Worm (Caenorhabditis elegans) whole organism, L2 larva: Measurements from ENCODE around the gene vdac-1.
A peak's percentile ranks its signal among the peaks of the same experiment; 100 is the strongest.

ENCODE experiments used
- C34F6.9 ChIP-seq: fragments of 150-350 bp; optimal IDR thresholded peaks from 2 replicates; lab custom pipeline; 2014; ENCODE audit warnings: missing biosample characterization, missing genetic modification characterization
- R02D3.7 ChIP-seq: fragments of 150-350 bp; optimal IDR thresholded peaks from 2 replicates; lab custom pipeline; 2014; ENCODE audit warnings: missing biosample characterization, missing genetic modification characterization
- alr-1 ChIP-seq: fragments of 150-350 bp; optimal IDR thresholded peaks from 2 replicates; lab custom pipeline; 2014; ENCODE audit warnings: missing biosample characterization, missing genetic modification characterization
- aly-2 ChIP-seq: fragments of 150-350 bp; optimal IDR thresholded peaks from 2 replicates; lab custom pipeline; 2014; ENCODE audit warnings: missing biosample characterization, missing genetic modification characterization
- ceh-16 ChIP-seq: fragments of 150-350 bp; optimal IDR thresholded peaks from 2 replicates; lab custom pipeline; 2014; ENCODE audit warnings: missing biosample characterization, missing genetic modification characterization
- ceh-82 ChIP-seq: fragments of 150-350 bp; optimal IDR thresholded peaks from 2 replicates; lab custom pipeline; 2014; ENCODE audit warnings: missing biosample characterization, missing genetic modification characterization
- crh-2 ChIP-seq: sonication (generic microtip); optimal IDR thresholded peaks from 2 replicates; lab custom pipeline; 2017; ENCODE audit warnings: missing biosample characterization, missing genetic modification characterization
- elt-1 ChIP-seq: fragments of 150-350 bp; optimal IDR thresholded peaks from 2 replicates; lab custom pipeline; 2014; ENCODE audit warnings: missing biosample characterization, missing genetic modification characterization
- elt-3 ChIP-seq: sonication (generic microtip); optimal IDR thresholded peaks from 2 replicates; lab custom pipeline; 2017; ENCODE audit warnings: missing biosample characterization, missing genetic modification characterization
- lin-13 ChIP-seq: fragments of 150-350 bp; optimal IDR thresholded peaks from 2 replicates; lab custom pipeline; 2014; ENCODE audit warnings: missing biosample characterization, missing genetic modification reagents, missing genetic modification characterization
- lin-39 ChIP-seq: fragments of 150-350 bp; optimal IDR thresholded peaks from 2 replicates; lab custom pipeline; 2014; ENCODE audit warnings: missing biosample characterization, missing genetic modification reagents, missing genetic modification characterization
- mab-5 ChIP-seq: fragments of 150-350 bp; optimal IDR thresholded peaks from 2 replicates; lab custom pipeline; 2014; ENCODE audit warnings: missing biosample characterization, missing genetic modification characterization
- mbf-1 ChIP-seq: sonication (generic microtip); optimal IDR thresholded peaks from 2 replicates; lab custom pipeline; 2017; ENCODE audit warnings: missing biosample characterization, missing genetic modification characterization
- nhr-11 ChIP-seq: fragments of 150-350 bp; optimal IDR thresholded peaks from 2 replicates; lab custom pipeline; 2014; ENCODE audit warnings: missing biosample characterization, missing genetic modification characterization
- nhr-21 ChIP-seq: fragments of 150-350 bp; optimal IDR thresholded peaks from 2 replicates; lab custom pipeline; 2014; ENCODE audit warnings: missing biosample characterization, missing genetic modification characterization
- nhr-23 ChIP-seq: fragments of 150-350 bp; optimal IDR thresholded peaks from 2 replicates; lab custom pipeline; 2014; ENCODE audit warnings: missing biosample characterization, missing genetic modification reagents, missing genetic modification characterization
- nhr-237 ChIP-seq: fragments of 150-350 bp; optimal IDR thresholded peaks from 2 replicates; lab custom pipeline; 2014; ENCODE audit warnings: missing biosample characterization, missing genetic modification characterization
- nhr-25 ChIP-seq: fragments of 150-350 bp; sonication (generic microtip); optimal IDR thresholded peaks from 3 replicates; lab custom pipeline; 2014; ENCODE audit warnings: missing biosample characterization, missing genetic modification characterization
- nhr-6 ChIP-seq: fragments of 150-350 bp; optimal IDR thresholded peaks from 2 replicates; lab custom pipeline; 2014; ENCODE audit warnings: missing biosample characterization, missing genetic modification characterization
- peb-1 ChIP-seq: fragments of 150-350 bp; optimal IDR thresholded peaks from 2 replicates; lab custom pipeline; 2014; ENCODE audit warnings: missing biosample characterization, missing genetic modification characterization
- skn-1 ChIP-seq: sonication (generic microtip); optimal IDR thresholded peaks from 2 replicates; lab custom pipeline; 2017; ENCODE audit warnings: missing biosample characterization, missing genetic modification characterization
- sma-9 ChIP-seq, 2 experiments: fragments of 150-350 bp in 1 of 2; sonication (generic microtip) in 1 of 2; optimal IDR thresholded peaks; 2 replicates each; lab custom pipeline; 2014 to 2016; ENCODE audit warnings: missing genetic modification characterization in 2 of 2, mild to moderate bottlenecking in 1 of 2, missing biosample characterization in 1 of 2, missing compliant biosample characterization in 1 of 2, missing genetic modification reagents in 1 of 2, moderate library complexity in 1 of 2
- snpc-4 ChIP-seq: fragments of 150-350 bp; optimal IDR thresholded peaks from 2 replicates; lab custom pipeline; 2014; ENCODE audit warnings: missing biosample characterization, missing genetic modification characterization
- unc-55 ChIP-seq: fragments of 150-350 bp; sonication (generic microtip); optimal IDR thresholded peaks from 3 replicates; lab custom pipeline; 2014; ENCODE audit warnings: missing biosample characterization, missing genetic modification reagents, missing genetic modification characterization
- unc-62 ChIP-seq: fragments of 150-350 bp; optimal IDR thresholded peaks from 2 replicates; lab custom pipeline; 2014; ENCODE audit warnings: missing biosample characterization, missing genetic modification reagents, missing genetic modification characterization
- zag-1 ChIP-seq: fragments of 150-350 bp; optimal IDR thresholded peaks from 2 replicates; lab custom pipeline; 2014; ENCODE audit warnings: missing biosample characterization, missing genetic modification characterization
- ztf-1 ChIP-seq: fragments of 200-800 bp; sonication (Bioruptor generic); conservative IDR thresholded peaks from 2 replicates; pipeline ENCODE4 v1.3.6; 2022; ENCODE audit warnings: missing genetic modification characterization, missing compliant biosample characterization
- ztf-11 ChIP-seq: sonication (generic microtip); optimal IDR thresholded peaks from 2 replicates; lab custom pipeline; 2017; ENCODE audit warnings: missing biosample characterization, missing genetic modification characterization
- ztf-4 ChIP-seq: fragments of 150-350 bp; optimal IDR thresholded peaks from 2 replicates; lab custom pipeline; 2014; ENCODE audit warnings: missing biosample characterization, missing genetic modification characterization

The vdac-1 gene

DNA sequence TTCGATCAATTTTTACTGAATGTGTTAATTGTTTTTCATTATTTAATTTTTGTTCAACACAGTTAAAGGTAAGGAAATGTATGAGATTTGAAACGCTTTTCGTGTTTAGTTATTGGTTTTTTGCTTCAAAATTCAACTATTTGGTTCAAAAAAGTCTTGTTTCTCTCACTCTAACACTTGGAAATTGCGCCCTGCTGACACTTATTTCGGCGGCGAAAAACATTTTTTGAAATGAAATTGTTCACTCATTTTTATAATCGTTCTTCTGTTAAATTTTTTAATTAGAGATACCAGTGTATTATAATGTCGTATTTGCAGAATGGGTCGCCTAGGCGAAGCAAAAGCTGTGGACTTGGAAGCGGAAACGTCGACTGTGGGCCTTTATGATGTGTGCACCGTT lies 29.6 kb downstream of the vdac-1 start, which contains the start of gene rod-1:
rod-1 (plus strand) TSS at position 319 of the 400 bp plus-strand sequence.
- TF ChIP-seq mbf-1 (tag; lab: Kevin White, UChicago) (no peak), unc-55 (GFP tag; lab: Kevin White, UChicago) (peak; percentile 46)

DNA sequence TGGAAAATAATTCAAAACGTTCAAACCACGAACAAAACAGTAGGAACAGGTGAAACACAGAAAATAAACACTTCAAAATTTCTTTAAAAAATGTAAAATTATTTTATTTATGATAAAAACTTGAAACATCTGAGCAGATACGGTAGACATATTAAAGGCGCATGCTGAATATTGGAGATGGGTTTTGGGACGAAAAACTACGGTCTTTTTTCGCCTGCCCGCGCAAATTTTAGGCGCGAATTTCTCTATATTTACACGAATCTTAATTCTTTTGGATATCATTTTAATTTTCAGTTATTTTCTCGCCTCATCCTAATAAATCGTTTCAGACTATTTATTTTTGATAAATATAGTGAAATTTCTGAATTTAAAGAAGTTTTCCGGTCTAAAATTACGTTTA lies 30.0 kb downstream of the vdac-1 start:
- TF ChIP-seq skn-1 (tag; lab: Kevin White, UChicago) = no peak
- TF ChIP-seq nhr-25 (tag; lab: Kevin White, UChicago) = no peak
- TF ChIP-seq nhr-237 (tag; lab: Kevin White, UChicago) = no peak
- no peak for TF ChIP-seq sma-9 (GFP tag; optimal IDR thresholded peaks at IDR 0.05; lab: Kevin White, UChicago)
- TF ChIP-seq sma-9 (tag; optimal IDR thresholded peaks at IDR 0.05; lab: Kevin White, UChicago) = no peak
- TF ChIP-seq ceh-82 = no peak

DNA sequence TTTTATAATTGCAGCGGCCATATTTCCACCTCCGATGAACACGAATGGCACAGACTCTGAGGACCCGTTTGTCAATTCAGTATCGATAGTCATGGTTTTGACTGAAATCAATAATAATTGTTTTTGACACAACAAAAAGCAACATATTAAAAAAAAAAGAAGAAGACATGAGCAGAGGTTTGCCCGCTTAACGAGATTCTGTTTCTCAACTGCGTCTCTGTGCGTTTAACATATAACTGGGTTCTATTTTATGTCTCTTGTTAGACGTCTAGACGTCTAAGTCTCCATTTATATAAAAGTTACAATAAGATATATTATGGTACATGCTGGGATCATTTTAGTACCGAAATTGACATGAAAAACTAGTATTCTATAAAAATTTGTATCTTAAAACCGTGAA lies 30.5 kb downstream of the vdac-1 start, which contains the start of gene pycr-4:
pycr-4 (minus strand) TSS at position 101 of the 400 bp plus-strand sequence.
- TF ChIP-seq nhr-23 (tag; lab: Kevin White, UChicago) = no peak
- TF ChIP-seq peb-1 (tag; lab: Kevin White, UChicago) = no peak
- TF ChIP-seq C34F6.9 = peak; percentile 13
- no peak for TF ChIP-seq ceh-82
- no peak for TF ChIP-seq crh-2 (tag; lab: Kevin White, UChicago)
- TF ChIP-seq lin-39 = no peak
- peak; percentile 25 for TF ChIP-seq sma-9 (GFP tag; optimal IDR thresholded peaks at IDR 0.05; lab: Kevin White, UChicago)
- TF ChIP-seq sma-9 (tag; optimal IDR thresholded peaks at IDR 0.05; lab: Kevin White, UChicago) = no peak
- TF ChIP-seq, all 48 proteins: peak for 2

DNA sequence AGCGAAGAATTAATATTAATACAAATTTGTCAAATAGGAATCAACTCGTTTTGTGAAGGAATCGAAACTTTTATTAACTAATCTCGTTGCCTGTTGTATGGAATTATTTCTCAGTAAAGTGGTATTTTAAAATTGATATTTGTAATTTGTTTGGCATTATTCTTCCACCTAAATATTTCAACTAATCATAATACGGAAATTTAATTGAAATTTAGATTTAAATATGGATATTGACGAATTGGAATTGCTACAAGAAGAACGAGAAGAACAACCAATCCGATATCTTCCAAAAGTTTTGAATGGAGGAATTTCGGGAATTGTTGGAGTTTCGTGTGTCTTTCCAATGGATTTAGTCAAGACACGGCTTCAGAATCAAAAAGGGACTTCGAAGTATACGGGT lies 32.9 kb downstream of the vdac-1 start, which contains the start of gene slc-25A18.2:
slc-25A18.2 (plus strand) TSS at position 216 of the 400 bp plus-strand sequence.
- TF ChIP-seq alr-1 (tag; lab: Kevin White, UChicago) (no peak), nhr-11 (tag; lab: Kevin White, UChicago) (no peak), elt-3 (no peak), ztf-1 (no peak), snpc-4 (no peak), ceh-16 (tag; lab: Kevin White, UChicago) (no peak), ztf-11 (tag; lab: Kevin White, UChicago) (no peak), mbf-1 (tag; lab: Kevin White, UChicago) (no peak), nhr-21 (tag; lab: Kevin White, UChicago) (no peak), elt-1 (tag; lab: Kevin White, UChicago) (no peak)
- TF ChIP-seq, all 48 proteins: peak for 0

DNA sequence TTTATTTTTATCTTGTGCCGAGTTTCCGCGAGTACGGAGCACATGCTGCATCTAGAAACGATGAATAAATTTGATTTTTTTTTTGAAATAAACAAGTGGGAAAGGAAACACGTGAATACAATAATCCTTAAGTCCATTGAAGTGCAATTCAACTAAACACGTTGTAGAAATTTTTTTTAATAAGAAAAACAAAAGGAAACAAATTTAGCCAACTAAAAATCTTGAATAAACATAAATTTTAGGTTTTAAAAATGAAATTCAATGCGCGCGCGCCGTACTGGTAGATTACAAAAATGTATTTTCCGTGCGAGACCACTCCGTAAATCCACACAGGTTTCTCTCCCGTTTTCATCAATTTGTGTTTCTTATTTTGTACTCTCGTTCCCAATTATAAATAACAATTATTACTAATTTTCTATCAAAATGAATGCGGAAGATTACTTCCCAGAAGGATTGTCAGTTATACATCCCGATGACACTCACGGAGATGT lies 34.5 kb downstream of the vdac-1 start, which contains the start of the genes plk-3 and F55G1.6:
plk-3 (minus strand) TSS at position 51 of the 491 bp plus-strand sequence.
F55G1.6 (plus strand) TSS at position 359 of the 491 bp plus-strand sequence.
- TF ChIP-seq unc-62 (GFP tag; lab: Kevin White, UChicago) = no peak
- TF ChIP-seq nhr-25 (tag; lab: Kevin White, UChicago) = no peak
- no peak for TF ChIP-seq lin-13 (GFP tag; lab: Kevin White, UChicago)
- no peak for TF ChIP-seq aly-2 (tag; lab: Kevin White, UChicago)
- no peak for TF ChIP-seq snpc-4
- TF ChIP-seq zag-1 (tag; lab: Kevin White, UChicago) = no peak
- no peak for TF ChIP-seq ztf-4 (tag; lab: Kevin White, UChicago)
- TF ChIP-seq ztf-1 = no peak
- no peak for TF ChIP-seq nhr-6 (tag; lab: Kevin White, UChicago)
- no peak for TF ChIP-seq mab-5
- TF ChIP-seq alr-1 (tag; lab: Kevin White, UChicago) = no peak
- no peak for TF ChIP-seq nhr-21 (tag; lab: Kevin White, UChicago)

DNA sequence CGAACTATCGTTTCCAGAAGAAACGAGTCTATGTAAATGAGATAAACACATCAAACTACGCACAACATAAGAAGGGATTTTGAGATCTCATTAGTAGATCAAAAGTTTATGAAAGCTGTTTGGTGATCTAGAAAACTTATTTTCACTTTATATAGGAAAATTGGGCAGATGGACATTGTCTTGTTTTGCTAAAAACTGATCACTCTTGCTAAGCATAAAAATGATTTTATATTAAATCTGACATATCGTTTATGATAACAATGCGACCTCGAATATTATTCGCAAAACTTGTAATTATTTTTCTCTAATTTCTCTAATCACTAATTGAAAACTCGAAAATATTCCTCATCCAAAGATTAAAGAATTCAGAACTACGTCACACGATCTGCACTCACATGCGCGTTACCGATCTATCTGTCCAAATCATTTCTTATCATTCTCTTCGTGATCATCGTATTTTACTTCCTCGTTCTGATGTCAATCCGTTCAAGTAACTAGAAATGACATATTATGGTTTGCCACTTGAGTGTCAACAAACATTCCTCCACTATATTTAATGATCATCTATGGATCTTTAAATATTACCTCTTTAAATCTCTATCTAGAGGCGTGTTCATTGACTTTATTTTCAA lies 37.8 kb downstream of the vdac-1 start, which contains the start of gene F55G1.7:
F55G1.7 (minus strand) TSS at position 51 of the 632 bp plus-strand sequence.
- no peak for TF ChIP-seq R02D3.7
- TF ChIP-seq sma-9 (GFP tag; optimal IDR thresholded peaks at IDR 0.05; lab: Kevin White, UChicago) = peak; percentile 47
- TF ChIP-seq sma-9 (tag; optimal IDR thresholded peaks at IDR 0.05; lab: Kevin White, UChicago) = no peak
